Fruit fly (Drosophila melanogaster) whole organism: Measurements from ENCODE around the gene Cyp4d1.

ENCODE experiments used
- CG8478 ChIP-seq: fragments of >200 bp; optimal IDR thresholded peaks from 2 replicates; lab custom pipeline; 2018; ENCODE audit warnings: inconsistent platforms
- EcR ChIP-seq, 2 experiments: fragments of >200 bp; optimal IDR thresholded peaks; 2 replicates each; lab custom pipeline; 2017; ENCODE audit warnings: missing biosample characterization in 2 of 2, missing genetic modification characterization in 2 of 2, missing genetic modification reagents in 2 of 2
- pan ChIP-seq: fragments of >200 bp; optimal IDR thresholded peaks from 2 replicates; lab custom pipeline; 2017
- psq ChIP-seq: fragments of >200 bp; optimal IDR thresholded peaks from 2 replicates; lab custom pipeline; 2017
- usp ChIP-seq: fragments of >200 bp; optimal IDR thresholded peaks from 2 replicates; lab custom pipeline; 2017; ENCODE audit warnings: missing biosample characterization, missing genetic modification characterization, mixed read lengths

DNA sequence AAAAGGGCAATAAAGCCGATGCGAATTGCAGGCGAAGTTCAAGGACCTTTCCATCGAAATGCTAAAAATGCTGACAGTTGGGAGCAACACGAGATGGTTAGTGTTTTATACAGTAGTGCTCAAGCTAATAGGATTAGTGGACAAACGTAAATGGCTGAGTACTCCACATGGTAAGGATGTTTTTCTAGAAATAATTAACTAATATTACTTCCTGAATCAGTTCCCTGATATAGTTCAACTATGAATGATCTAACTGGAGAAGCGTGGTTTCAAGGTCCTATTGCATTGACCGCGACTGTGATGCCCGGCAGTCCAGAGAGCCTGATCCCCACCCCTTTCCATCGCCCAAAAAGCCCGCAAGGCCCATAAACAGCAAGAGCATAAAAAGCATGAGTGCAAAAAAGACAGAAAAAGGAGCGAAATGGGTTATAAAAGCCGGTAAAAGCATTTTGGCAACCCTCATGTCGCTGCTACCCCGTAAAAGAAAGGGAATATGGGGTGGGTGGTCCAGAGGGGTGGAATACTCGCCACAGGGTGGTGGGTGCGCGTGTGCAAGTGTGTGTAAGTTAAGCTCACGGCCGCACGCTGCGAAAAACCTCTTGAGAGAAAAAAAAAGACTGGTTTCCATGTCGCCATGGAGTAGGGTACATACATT, 27.6 kb downstream of the Cyp4d1 start:
- TF ChIP-seq CG8478 (no peak), usp (no peak), psq (lab: Kevin White, UChicago) (no peak), pan (no peak), EcR (GFP tag; optimal IDR thresholded peaks at IDR 0.05; lab: Kevin White, UChicago) (no peak)
